Worm (Caenorhabditis elegans) whole organism, early embryonic: ENCODE data around the gene cacn-1.

Experiments used
- B0310.2 ChIP-seq: sonication (generic microtip); optimal IDR thresholded peaks from 2 replicates; lab custom pipeline; 2016; ENCODE audit warnings: mild to moderate bottlenecking, missing genetic modification characterization, missing compliant biosample characterization
- F13C5.2 ChIP-seq: sonication (generic microtip); optimal IDR thresholded peaks from 2 replicates; lab custom pipeline; 2017; ENCODE audit warnings: mild to moderate bottlenecking, missing genetic modification characterization, inconsistent platforms, missing compliant biosample characterization
- aly-1 ChIP-seq: sonication (generic microtip); optimal IDR thresholded peaks from 2 replicates; lab custom pipeline; 2016; ENCODE audit warnings: missing genetic modification characterization, missing compliant biosample characterization
- ama-1 ChIP-seq: fragments of 150-350 bp; optimal IDR thresholded peaks from 2 replicates; lab custom pipeline; 2014
- ceh-13 ChIP-seq: fragments of 200-800 bp; sonication (Bioruptor generic); optimal IDR thresholded peaks from 2 replicates; lab custom pipeline; 2018; ENCODE audit warnings: mild to moderate bottlenecking, missing genetic modification characterization, missing compliant biosample characterization
- flt-1 ChIP-seq: fragments of 200-800 bp; sonication (Bioruptor generic); IDR thresholded peaks from 2 replicates; pipeline ENCODE4 v1.3.6; 2022; ENCODE audit warnings: missing genetic modification characterization, missing compliant biosample characterization
- hmbx-1 ChIP-seq: sonication (generic microtip); optimal IDR thresholded peaks from 2 replicates; lab custom pipeline; 2016; ENCODE audit warnings: mild to moderate bottlenecking, missing genetic modification characterization, missing compliant biosample characterization
- hmg-4 ChIP-seq: fragments of 200-800 bp; sonication (Bioruptor generic); optimal IDR thresholded peaks from 2 replicates; lab custom pipeline; 2018; ENCODE audit warnings: mild to moderate bottlenecking, missing genetic modification characterization, missing compliant biosample characterization
- scrt-1 ChIP-seq: fragments of 200-800 bp; sonication (Bioruptor generic); IDR thresholded peaks from 2 replicates; pipeline ENCODE4 v1.3.6; 2022; ENCODE audit warnings: missing genetic modification characterization, missing compliant biosample characterization
- sea-1 ChIP-seq: fragments of 200-800 bp; sonication (Bioruptor generic); conservative IDR thresholded peaks from 2 replicates; pipeline ENCODE4 v1.3.6; 2022; ENCODE audit warnings: missing genetic modification characterization, missing compliant biosample characterization
- tbx-11 ChIP-seq: fragments of 200-800 bp; sonication (Bioruptor generic); IDR thresholded peaks from 2 replicates; pipeline ENCODE4 v1.3.6; 2022; ENCODE audit warnings: missing genetic modification characterization, missing compliant biosample characterization
- tra-4 ChIP-seq: sonication (generic microtip); optimal IDR thresholded peaks from 2 replicates; lab custom pipeline; 2017; ENCODE audit warnings: missing genetic modification characterization, missing compliant biosample characterization

- TF ChIP-seq B0310.2 (tag; lab: Kevin White, UChicago) (no peak), sea-1 (GFP tag; lab: Robert Waterston, UW) (no peak), ama-1 (no peak), aly-1 (tag; lab: Kevin White, UChicago) (no peak), hmbx-1 (tag; lab: Kevin White, UChicago) (no peak), F13C5.2 (no peak), hmg-4 (GFP tag; lab: Kevin White, UChicago) (no peak), ceh-13 (GFP tag; lab: Kevin White, UChicago) (no peak), tra-4 (tag; lab: Kevin White, UChicago) (no peak), scrt-1 (GFP tag; lab: Robert Waterston, UW) (no peak), flt-1 (GFP tag; lab: Robert Waterston, UW) (no peak), tbx-11 (GFP tag; lab: Robert Waterston, UW) (no peak)
Measured at ce11 chrII:14086931-14087330, 55.0 kb downstream of the cacn-1 start.
